Fruit fly (Drosophila melanogaster) whole organism, prepupa: ENCODE data around the gene Ae2.

Experiments
- Blimp-1 ChIP-seq: fragments of 200-800 bp; sonication (Bioruptor generic); optimal IDR thresholded peaks from 3 replicates; lab custom pipeline; 2017; ENCODE audit warnings: missing biosample characterization, missing genetic modification characterization, mild to moderate bottlenecking, moderate library complexity, missing genetic modification reagents
- CG11294 ChIP-seq: fragments of 200-800 bp; sonication (Bioruptor generic); IDR thresholded peaks from 2 replicates; pipeline ENCODE4 v1.3.6; 2022; ENCODE audit warnings: missing biosample characterization, missing genetic modification characterization
- CG11762 ChIP-seq: fragments of 200-800 bp; sonication (Bioruptor generic); optimal IDR thresholded peaks from 3 replicates; lab custom pipeline; 2016; ENCODE audit warnings: missing biosample characterization, missing genetic modification characterization; ENCODE audit not compliant: insufficient read depth
- CG15336 ChIP-seq: fragments of 200-800 bp; sonication (Bioruptor generic); IDR thresholded peaks from 2 replicates; pipeline ENCODE4 v1.3.6; 2022; ENCODE audit warnings: missing biosample characterization, missing genetic modification characterization
- CG16779 ChIP-seq: fragments of 200-800 bp; sonication (Bioruptor generic); optimal IDR thresholded peaks from 3 replicates; lab custom pipeline; 2017; ENCODE audit warnings: missing biosample characterization, mild to moderate bottlenecking, missing genetic modification characterization
- CG3032 ChIP-seq: fragments of 200-800 bp; optimal IDR thresholded peaks from 2 replicates; lab custom pipeline; 2019; ENCODE audit warnings: missing biosample characterization, mild to moderate bottlenecking, missing genetic modification characterization, moderate library complexity
- CG31627 ChIP-seq: fragments of 200-800 bp; sonication (Bioruptor generic); optimal IDR thresholded peaks from 3 replicates; lab custom pipeline; 2016; ENCODE audit warnings: missing biosample characterization, missing genetic modification characterization
- CG32006 ChIP-seq: fragments of 200-800 bp; sonication (Bioruptor generic); optimal IDR thresholded peaks from 3 replicates; lab custom pipeline; 2017; ENCODE audit warnings: missing biosample characterization, mild to moderate bottlenecking, missing genetic modification characterization
- CG34406 ChIP-seq: fragments of 200-800 bp; sonication (Bioruptor generic); optimal IDR thresholded peaks from 3 replicates; lab custom pipeline; 2016; ENCODE audit warnings: missing biosample characterization, missing genetic modification characterization
- CG3919 ChIP-seq: fragments of 200-800 bp; sonication (Bioruptor generic); optimal IDR thresholded peaks from 3 replicates; lab custom pipeline; 2016; ENCODE audit warnings: missing biosample characterization, missing genetic modification characterization
- CG4318 ChIP-seq: fragments of 200-800 bp; sonication (Bioruptor generic); optimal IDR thresholded peaks from 3 replicates; lab custom pipeline; 2017; ENCODE audit warnings: missing biosample characterization, mild to moderate bottlenecking, missing genetic modification characterization
- CG6163 ChIP-seq: fragments of 200-800 bp; sonication (Bioruptor generic); IDR thresholded peaks from 3 replicates; pipeline ENCODE4 v1.3.6; 2022; ENCODE audit warnings: missing biosample characterization, missing genetic modification characterization
- CG6276 ChIP-seq: fragments of 200-800 bp; sonication (Bioruptor generic); optimal IDR thresholded peaks from 2 replicates; lab custom pipeline; 2017; ENCODE audit warnings: missing biosample characterization, mild to moderate bottlenecking, missing genetic modification characterization
- CG6792 ChIP-seq: fragments of 200-800 bp; sonication (Bioruptor generic); optimal IDR thresholded peaks from 3 replicates; lab custom pipeline; 2016; ENCODE audit warnings: missing biosample characterization, missing genetic modification characterization
- CG6808 ChIP-seq: fragments of 200-800 bp; sonication (Bioruptor generic); optimal IDR thresholded peaks from 3 replicates; lab custom pipeline; 2017; ENCODE audit warnings: missing biosample characterization, missing genetic modification characterization, mild to moderate bottlenecking, moderate library complexity, missing genetic modification reagents
- CG6854 ChIP-seq: fragments of 200-800 bp; sonication (Bioruptor generic); optimal IDR thresholded peaks from 2 replicates; lab custom pipeline; 2017; ENCODE audit warnings: missing biosample characterization, mild to moderate bottlenecking, missing genetic modification characterization
- CG8119 ChIP-seq: fragments of 200-800 bp; sonication (Bioruptor generic); IDR thresholded peaks from 3 replicates; pipeline ENCODE4 v1.3.6; 2022; ENCODE audit warnings: missing biosample characterization, missing genetic modification characterization
- CG8319 ChIP-seq: fragments of 200-800 bp; sonication (Bioruptor generic); optimal IDR thresholded peaks from 3 replicates; lab custom pipeline; 2016; ENCODE audit warnings: missing biosample characterization, missing genetic modification characterization
- CG8632 ChIP-seq: fragments of 200-800 bp; sonication (Bioruptor generic); optimal IDR thresholded peaks from 3 replicates; lab custom pipeline; 2016; ENCODE audit warnings: missing biosample characterization, missing genetic modification characterization
- CG9139 ChIP-seq: fragments of 200-800 bp; sonication (Bioruptor generic); optimal IDR thresholded peaks from 3 replicates; lab custom pipeline; 2017; ENCODE audit warnings: missing biosample characterization, mild to moderate bottlenecking, missing genetic modification characterization
- Eip75B ChIP-seq: fragments of 200-800 bp; sonication (Bioruptor generic); optimal IDR thresholded peaks from 3 replicates; lab custom pipeline; 2016; ENCODE audit warnings: missing biosample characterization, missing genetic modification characterization
- Eip78C ChIP-seq: fragments of 200-800 bp; sonication (Bioruptor generic); peaks from one replicate; lab custom pipeline; 2016; ENCODE audit warnings: missing biosample characterization, missing genetic modification characterization
- Eip93F ChIP-seq: fragments of 200-800 bp; sonication (Bioruptor generic); optimal IDR thresholded peaks from 2 replicates; lab custom pipeline; 2016; ENCODE audit warnings: missing biosample characterization, mild to moderate bottlenecking, missing genetic modification characterization
- Ets21C ChIP-seq: fragments of 200-800 bp; sonication (Bioruptor generic); optimal IDR thresholded peaks from 3 replicates; lab custom pipeline; 2016; ENCODE audit warnings: missing biosample characterization, missing genetic modification characterization
- Ets96B ChIP-seq: fragments of 200-800 bp; optimal IDR thresholded peaks from 2 replicates; lab custom pipeline; 2019; ENCODE audit warnings: missing biosample characterization, mild to moderate bottlenecking, missing genetic modification characterization, moderate library complexity
- Gug ChIP-seq: fragments of 200-800 bp; sonication (Bioruptor generic); IDR thresholded peaks from 2 replicates; pipeline ENCODE4 v1.3.6; 2022; ENCODE audit warnings: missing biosample characterization, missing genetic modification characterization
- Hr38 ChIP-seq: sonication (Bioruptor generic); optimal IDR thresholded peaks from 2 replicates; lab custom pipeline; 2016; ENCODE audit warnings: missing biosample characterization, missing genetic modification characterization
- Hr39 ChIP-seq: fragments of 200-800 bp; sonication (Bioruptor generic); optimal IDR thresholded peaks from 2 replicates; lab custom pipeline; 2016; ENCODE audit warnings: missing biosample characterization, missing genetic modification characterization
- Met ChIP-seq: fragments of 200-800 bp; sonication (Bioruptor generic); optimal IDR thresholded peaks from 3 replicates; lab custom pipeline; 2016; ENCODE audit warnings: missing biosample characterization, missing genetic modification characterization
- OdsH ChIP-seq: fragments of 200-800 bp; sonication (Bioruptor generic); optimal IDR thresholded peaks from 3 replicates; lab custom pipeline; 2016; ENCODE audit warnings: missing biosample characterization, missing genetic modification characterization
- Smox ChIP-seq: fragments of 200-800 bp; sonication (Bioruptor generic); optimal IDR thresholded peaks from 3 replicates; lab custom pipeline; 2016; ENCODE audit warnings: missing biosample characterization, missing genetic modification characterization
- Sox14 ChIP-seq: fragments of 200-800 bp; sonication (Bioruptor generic); optimal IDR thresholded peaks from 3 replicates; lab custom pipeline; 2016; ENCODE audit warnings: missing biosample characterization, missing genetic modification characterization
- Sox15 ChIP-seq: fragments of 200-800 bp; sonication (Bioruptor generic); optimal IDR thresholded peaks from 3 replicates; lab custom pipeline; 2016; ENCODE audit warnings: missing biosample characterization, missing genetic modification characterization
- acj6 ChIP-seq: fragments of 200-800 bp; sonication (Bioruptor generic); optimal IDR thresholded peaks from 3 replicates; lab custom pipeline; 2016; ENCODE audit warnings: missing biosample characterization, missing genetic modification characterization
- cyc ChIP-seq: fragments of 200-800 bp; sonication (Bioruptor generic); optimal IDR thresholded peaks from 3 replicates; lab custom pipeline; 2016; ENCODE audit warnings: missing biosample characterization, missing genetic modification characterization
- dac ChIP-seq: fragments of 200-800 bp; sonication (Bioruptor generic); optimal IDR thresholded peaks from 2 replicates; lab custom pipeline; 2017; ENCODE audit warnings: missing biosample characterization, mild to moderate bottlenecking, missing genetic modification characterization
- dsx ChIP-seq: fragments of 200-800 bp; optimal IDR thresholded peaks from 3 replicates; lab custom pipeline; 2019; ENCODE audit warnings: missing biosample characterization, mild to moderate bottlenecking, missing genetic modification characterization, moderate library complexity; ENCODE audit not compliant: poor library complexity, severe bottlenecking
- eg ChIP-seq: fragments of 200-800 bp; sonication (Bioruptor generic); IDR thresholded peaks from 3 replicates; pipeline ENCODE4 v1.3.6; 2022; ENCODE audit warnings: missing biosample characterization, missing genetic modification characterization
- esn ChIP-seq: fragments of 200-800 bp; sonication (Bioruptor generic); optimal IDR thresholded peaks from 2 replicates; lab custom pipeline; 2016; ENCODE audit warnings: missing biosample characterization, mild to moderate bottlenecking, missing genetic modification characterization, moderate library complexity
- fd59A ChIP-seq: fragments of 200-800 bp; sonication (Bioruptor generic); optimal IDR thresholded peaks from 2 replicates; lab custom pipeline; 2017; ENCODE audit warnings: missing biosample characterization, mild to moderate bottlenecking, missing genetic modification characterization, missing genetic modification reagents
- fd85E ChIP-seq: fragments of 200-800 bp; sonication (Bioruptor generic); optimal IDR thresholded peaks from 3 replicates; lab custom pipeline; 2016; ENCODE audit warnings: missing biosample characterization, missing genetic modification characterization
- fkh ChIP-seq: fragments of 200-800 bp; sonication (Bioruptor generic); optimal IDR thresholded peaks from 3 replicates; lab custom pipeline; 2017; ENCODE audit warnings: missing biosample characterization, mild to moderate bottlenecking, missing genetic modification characterization, moderate library complexity
- lz ChIP-seq: fragments of 200-800 bp; sonication (Bioruptor generic); optimal IDR thresholded peaks from 3 replicates; lab custom pipeline; 2016; ENCODE audit warnings: missing biosample characterization, missing genetic modification characterization
- salr ChIP-seq, 2 experiments: fragments of 200-800 bp; sonication (Bioruptor generic); optimal IDR thresholded peaks; 3 replicates each; lab custom pipeline; 2016 to 2018; ENCODE audit warnings: missing biosample characterization in 2 of 2, missing genetic modification characterization in 2 of 2, mild to moderate bottlenecking in 1 of 2
- spab ChIP-seq: fragments of 200-800 bp; sonication (Bioruptor generic); optimal IDR thresholded peaks from 2 replicates; lab custom pipeline; 2017; ENCODE audit warnings: missing biosample characterization, mild to moderate bottlenecking, missing genetic modification characterization, missing genetic modification reagents
- ss ChIP-seq, 2 experiments: fragments of 200-800 bp; sonication (Bioruptor generic); optimal IDR thresholded peaks; 2 replicates in 1 of 2; 3 replicates in 1 of 2; lab custom pipeline; 2017 to 2018; ENCODE audit warnings: mild to moderate bottlenecking in 2 of 2, missing biosample characterization in 2 of 2, missing genetic modification characterization in 2 of 2, moderate library complexity in 1 of 2
- topi ChIP-seq: fragments of 200-800 bp; sonication (Bioruptor generic); optimal IDR thresholded peaks from 3 replicates; lab custom pipeline; 2016; ENCODE audit warnings: missing biosample characterization, missing genetic modification characterization
- vri ChIP-seq: fragments of 200-800 bp; sonication (Bioruptor generic); optimal IDR thresholded peaks from 3 replicates; lab custom pipeline; 2016; ENCODE audit warnings: missing biosample characterization, mild to moderate bottlenecking, missing genetic modification characterization

Ae2 gene

dm6 chr3L:9744060-9744549, 19.2 kb upstream of the Ae2 start (continued):
- TF ChIP-seq Smox (GFP tag; lab: Kevin White, UChicago) (peak; percentile 88), topi (peak; percentile 94), Sox15 (peak; percentile 66), CG8119 (peak; percentile 98), dac (GFP tag; lab: Kevin White, UChicago) (peak; percentile 96), eg (GFP tag; lab: Robert Waterston, UW) (peak; percentile 95), fd85E (GFP tag; lab: Kevin White, UChicago) (peak; percentile 87), Blimp-1 (GFP tag; lab: Kevin White, UChicago) (peak; percentile 91), vri (GFP tag; lab: Kevin White, UChicago) (no peak), CG6792 (peak; percentile 91), ss (GFP tag; optimal IDR thresholded peaks at IDR 0.05; lab: Kevin White, UChicago) (peak; percentile 74 to 93), CG11294 (peak; percentile 90), acj6 (peak; percentile 89), dsx (GFP tag; lab: Kevin White, UChicago) (peak; percentile 78), CG8319 (GFP tag; lab: Kevin White, UChicago) (peak; percentile 70), CG16779 (tag; lab: Kevin White, UChicago) (peak; percentile 89), OdsH (GFP tag; lab: Kevin White, UChicago) (peak; percentile 89), CG9139 (GFP tag; lab: Kevin White, UChicago) (peak; percentile 86), fd59A (peak; percentile 87)

- TF ChIP-seq CG6276 (GFP tag; lab: Kevin White, UChicago) (peak; percentile 80), CG11762 (no peak), spab (GFP tag; lab: Kevin White, UChicago) (no peak), CG32006 (GFP tag; lab: Kevin White, UChicago) (peak; percentile 89), CG8319 (GFP tag; lab: Kevin White, UChicago) (no peak), CG6808 (no peak), CG6792 (no peak), CG31627 (GFP tag; lab: Kevin White, UChicago) (no peak), Eip75B (no peak), esn (GFP tag; lab: Kevin White, UChicago) (no peak), CG3032 (tag; lab: Kevin White, UChicago) (peak; percentile 33), Ets21C (no peak), dac (GFP tag; lab: Kevin White, UChicago) (peak; percentile 52), cyc (GFP tag; lab: Kevin White, UChicago) (no peak), vri (GFP tag; lab: Kevin White, UChicago) (no peak), fkh (no peak), CG16779 (tag; lab: Kevin White, UChicago) (peak; percentile 27), Eip78C (GFP tag; lab: Kevin White, UChicago) (peak; percentile 70), CG15336 (GFP tag; lab: Robert Waterston, UW) (peak; percentile 89), CG11294 (peak; percentile 63; the same call in 1 of the 2 replicates), CG34406 (GFP tag; lab: Kevin White, UChicago) (no peak), CG3919 (peak; percentile 26), Eip93F (GFP tag; lab: Kevin White, UChicago) (no peak), acj6 (peak; percentile 22), topi (no peak), salr (GFP tag; optimal IDR thresholded peaks at IDR 0.05; lab: Kevin White, UChicago) (peak in 1 of 2 experiments; percentile 70), CG6854 (no peak), Smox (GFP tag; lab: Kevin White, UChicago) (no peak), lz (no peak), CG4318 (peak; percentile 68), Ets96B (tag; lab: Kevin White, UChicago) (peak; percentile 32), ss (GFP tag; optimal IDR thresholded peaks at IDR 0.05; lab: Kevin White, UChicago) (no peak), CG9139 (GFP tag; lab: Kevin White, UChicago) (no peak), Hr39 (GFP tag; lab: Kevin White, UChicago) (no peak), CG8632 (GFP tag; lab: Kevin White, UChicago) (no peak), Sox14 (GFP tag; lab: Kevin White, UChicago) (peak; percentile 20), CG6163 (GFP tag; lab: Robert Waterston, UW) (peak; percentile 77), Hr38 (GFP tag; lab: Kevin White, UChicago) (no peak), CG8119 (peak; percentile 90), Gug (peak; percentile 76), Met (no peak)
Observed at dm6 chr3L:9745393-9745792, 18.0 kb upstream of the Ae2 start.
